Fruit fly (Drosophila melanogaster): Measurements from ENCODE around the gene pst.
A peak's percentile ranks its signal among the peaks of the same experiment; 100 is the strongest.

Gene pst

dm6 chr3L:7323348-7323747 lies 36.7 kb downstream of the pst start, which contains the start of the genes RhoGEF4 and Rint1 (continued):
- TF ChIP-seq cad (GFP tag; optimal IDR thresholded peaks at IDR 0.05) (no peak), CG2712 (tag; optimal IDR thresholded peaks at IDR 0.05) (peak; percentile 81), CG12071 (GFP tag; optimal IDR thresholded peaks at IDR 0.05) (no peak), ftz-f1 (GFP tag; optimal IDR thresholded peaks at IDR 0.05) (no peak), CG3726 (GFP tag; IDR thresholded peaks at IDR 0.05) (no peak), cwo (GFP tag; optimal IDR thresholded peaks at IDR 0.05) (no peak), oc (tag; optimal IDR thresholded peaks at IDR 0.05) (no peak), abd-A (tag; optimal IDR thresholded peaks at IDR 0.05) (no peak), Poxn (GFP tag; IDR thresholded peaks at IDR 0.05) (no peak), psq (GFP tag; optimal IDR thresholded peaks at IDR 0.05) (no peak), Chrac-16 (GFP tag; optimal IDR thresholded peaks at IDR 0.05) (peak; percentile 85), pb (GFP tag; optimal IDR thresholded peaks at IDR 0.05) (no peak), Six4 (GFP tag; optimal IDR thresholded peaks at IDR 0.05) (peak; percentile 28), disco-r (GFP tag; optimal IDR thresholded peaks at IDR 0.05) (no peak), ham (GFP tag; IDR thresholded peaks at IDR 0.05) (peak; percentile 72; the same call in 1 of the 2 replicates), CG11093 (GFP tag; IDR thresholded peaks at IDR 0.05) (peak; percentile 76; the same call in 2 of the 3 replicates), TFAM (GFP tag; optimal IDR thresholded peaks at IDR 0.05) (no peak), sna (GFP tag; IDR thresholded peaks at IDR 0.05; ENCODE audit: partially characterized antibody) (no peak), CG7786 (GFP tag; optimal IDR thresholded peaks at IDR 0.05) (peak; percentile 38), sima (GFP tag; optimal IDR thresholded peaks at IDR 0.05) (no peak), CG11456 (GFP tag; IDR thresholded peaks at IDR 0.05) (peak; percentile 64), tx (GFP tag; optimal IDR thresholded peaks at IDR 0.05) (peak; percentile 48), pfk (GFP tag; optimal IDR thresholded peaks at IDR 0.05) (no peak), NfI (GFP tag; optimal IDR thresholded peaks at IDR 0.05) (peak; percentile 65), sens-2 (GFP tag; IDR thresholded peaks at IDR 0.05) (no peak), CG7271 (tag; optimal IDR thresholded peaks at IDR 0.05) (no peak), sob (GFP tag; IDR thresholded peaks at IDR 0.05) (peak; percentile 78), ERR (GFP tag; optimal IDR thresholded peaks at IDR 0.05) (no peak), crol (GFP tag; IDR thresholded peaks at IDR 0.05) (no peak), CG11504 (tag; optimal IDR thresholded peaks at IDR 0.05) (no peak), Gsc (GFP tag; IDR thresholded peaks at IDR 0.05) (peak; percentile 41; the same call in 1 of the 2 replicates), CG10979 (tag; optimal IDR thresholded peaks at IDR 0.05) (peak; percentile 51), ac (GFP tag; optimal IDR thresholded peaks at IDR 0.05) (no peak), gt (GFP tag; IDR thresholded peaks at IDR 0.05) (no peak), CG9437 (GFP tag; optimal IDR thresholded peaks at IDR 0.05) (peak; percentile 27), grn (GFP tag; optimal IDR thresholded peaks at IDR 0.05) (no peak), vvl (GFP tag; IDR thresholded peaks at IDR 0.05) (peak; percentile 82), Deaf1 (tag; optimal IDR thresholded peaks at IDR 0.05) (no peak), Lpt (GFP tag; optimal IDR thresholded peaks at IDR 0.05) (no peak), lov (optimal IDR thresholded peaks at IDR 0.05) (no peak), lov (GFP tag; IDR thresholded peaks at IDR 0.05) (peak; percentile 39; the same call in 1 of the 3 replicates), HLHmδ (GFP tag; optimal IDR thresholded peaks at IDR 0.05) (no peak), seq (GFP tag; IDR thresholded peaks at IDR 0.05) (0 out of 2 replicates have a peak, but pooled peaks have one; percentile 31), Bgb (GFP tag; IDR thresholded peaks at IDR 0.05; ENCODE audit: partially characterized antibody) (no peak), stc (GFP tag; IDR thresholded peaks at IDR 0.05) (0 out of 2 replicates have a peak, but pooled peaks have one; percentile 27), tin (GFP tag; optimal IDR thresholded peaks at IDR 0.05) (peak; percentile 80), gsb (GFP tag; IDR thresholded peaks at IDR 0.05) (no peak), CG5953 (GFP tag; IDR thresholded peaks at IDR 0.05) (0 out of 2 replicates have a peak, but pooled peaks have one; percentile 7), h (optimal IDR thresholded peaks at IDR 0.05) (no peak), CG15696 (tag; optimal IDR thresholded peaks at IDR 0.05) (peak; percentile 60), CG1792 (GFP tag; optimal IDR thresholded peaks at IDR 0.05) (no peak), CG17568 (GFP tag; optimal IDR thresholded peaks at IDR 0.05) (no peak), CG7745 (tag; optimal IDR thresholded peaks at IDR 0.05) (no peak)

All from whole organism, embryonic.